Worm (Caenorhabditis elegans): ENCODE results near the gene F49E2.5.

Gene F49E2.5

DNA sequence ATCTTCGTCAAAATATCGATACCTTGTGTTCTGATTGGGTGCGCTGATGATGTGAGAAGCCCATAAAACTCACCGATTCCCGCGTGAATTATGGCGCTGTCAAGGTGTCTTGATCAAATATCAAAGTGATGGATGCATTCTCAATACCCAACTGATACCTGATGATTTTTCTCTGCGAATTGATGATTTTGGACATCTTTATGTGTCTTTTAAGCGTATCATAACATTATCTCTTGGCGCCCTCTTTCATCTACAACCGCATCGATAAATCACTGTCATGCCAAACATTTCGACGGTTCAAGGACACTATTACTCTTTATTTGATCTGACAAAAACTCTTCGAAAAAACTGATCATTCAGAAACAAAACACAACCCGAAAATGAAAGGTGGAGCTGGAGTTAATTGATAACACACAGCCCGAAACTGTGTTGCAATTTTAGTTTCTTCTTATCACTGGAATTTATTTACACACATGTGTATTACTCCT lies 3.9 kb downstream of the F49E2.5 start (continued):
- TF ChIP-seq F26F4.8 (GFP tag; conservative IDR thresholded peaks at IDR 0.05) (no peak), pqm-1 (tag; optimal IDR thresholded peaks at IDR 0.05) (peak; percentile 78), nhr-111 (GFP tag; optimal IDR thresholded peaks at IDR 0.05) (no peak), madf-5 (GFP tag; IDR thresholded peaks at IDR 0.05) (no peak), unc-130 (GFP tag; optimal IDR thresholded peaks at IDR 0.05) (no peak), jun-1 (tag; optimal IDR thresholded peaks at IDR 0.05) (no peak), F37D6.2 (tag; optimal IDR thresholded peaks at IDR 0.05) (no peak), sdz-12 (GFP tag; optimal IDR thresholded peaks at IDR 0.05) (no peak), nhr-237 (tag; optimal IDR thresholded peaks at IDR 0.05) (no peak), Y75B8A.6 (GFP tag; IDR thresholded peaks at IDR 0.05) (no peak), lin-13 (GFP tag; optimal IDR thresholded peaks at IDR 0.05) (no peak), zfp-2 (tag; optimal IDR thresholded peaks at IDR 0.05) (no peak), mdl-1 (tag; optimal IDR thresholded peaks at IDR 0.05) (peak in 1 of 2 experiments; percentile 28), snpc-1.2 (GFP tag; IDR thresholded peaks at IDR 0.05) (no peak), lin-38 (GFP tag; IDR thresholded peaks at IDR 0.05) (no peak), T20F7.1 (GFP tag; optimal IDR thresholded peaks at IDR 0.05) (no peak), Y48G9A.11 (GFP tag; IDR thresholded peaks at IDR 0.05) (no peak), mes-2 (tag; optimal IDR thresholded peaks at IDR 0.05; ENCODE audit: poor library complexity, severe bottlenecking) (no peak), nhr-11 (tag; optimal IDR thresholded peaks at IDR 0.05) (peak; percentile 28), rbr-2 (tag; optimal IDR thresholded peaks at IDR 0.05) (no peak), arid-1 (GFP tag; conservative IDR thresholded peaks at IDR 0.05) (no peak), saeg-2 (GFP tag; IDR thresholded peaks at IDR 0.05) (no peak), dve-1 (tag; optimal IDR thresholded peaks at IDR 0.05; ENCODE audit: insufficient read depth) (no peak), nhr-28 (tag; optimal IDR thresholded peaks at IDR 0.05) (peak; percentile 52), T26A8.4 (GFP tag; IDR thresholded peaks at IDR 0.05) (no peak), hif-1 (tag; optimal IDR thresholded peaks at IDR 0.05) (no peak), lin-29 (GFP tag; IDR thresholded peaks at IDR 0.05) (no peak), ZK337.2 (GFP tag; IDR thresholded peaks at IDR 0.05) (no peak), ceh-62 (tag; optimal IDR thresholded peaks at IDR 0.05) (no peak), dmd-9 (GFP tag; IDR thresholded peaks at IDR 0.05) (no peak), dmd-6 (GFP tag; IDR thresholded peaks at IDR 0.05) (peak; percentile 29; the same call in 1 of the 2 replicates), mxl-2 (GFP tag; conservative IDR thresholded peaks at IDR 0.05) (no peak), duxl-1 (tag; optimal IDR thresholded peaks at IDR 0.05; ENCODE audit: poor library complexity) (no peak)

DNA sequence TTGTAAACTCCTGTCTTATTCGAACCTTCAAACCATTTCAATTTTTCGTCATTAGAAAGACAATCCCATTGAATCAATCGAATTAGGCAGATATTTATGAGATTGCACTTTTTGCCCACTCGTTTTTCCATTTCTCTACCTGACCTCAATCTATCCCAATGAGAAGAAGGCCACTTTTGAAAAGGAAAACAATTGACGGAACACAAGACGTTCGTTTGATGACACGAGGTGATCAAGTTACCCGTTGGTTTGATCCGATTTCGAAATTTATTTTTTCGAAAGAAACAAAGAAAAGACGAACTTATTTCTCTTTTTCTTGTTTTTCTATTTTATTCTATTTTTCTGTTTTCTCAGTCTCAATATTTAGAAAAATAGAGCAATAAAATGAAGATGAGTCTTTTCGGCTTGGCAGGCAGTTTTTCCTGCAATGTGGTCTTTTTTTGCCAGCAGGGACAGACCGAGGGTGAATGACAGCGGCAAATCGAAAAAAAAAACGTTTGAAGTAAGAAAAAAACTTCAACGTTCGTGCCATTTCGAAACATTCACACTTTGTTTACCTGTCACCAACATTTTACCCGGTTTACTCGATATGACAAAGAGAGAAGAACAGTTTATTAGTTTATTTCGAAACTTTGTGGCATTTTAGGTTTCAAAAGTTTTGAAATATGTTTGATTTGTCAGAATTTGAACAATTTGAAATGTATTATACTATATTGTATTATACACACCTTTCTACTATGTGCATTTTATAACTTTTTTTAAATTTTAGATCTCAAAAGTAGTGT lies 4.8 kb downstream of the F49E2.5 start:
- TF ChIP-seq daf-16 (GFP tag; optimal IDR thresholded peaks at IDR 0.05) (peak in 1 of 2 experiments; percentile 18), daf-16 (tag; optimal IDR thresholded peaks at IDR 0.05) (no peak), pha-4 (GFP tag; IDR thresholded peaks at IDR 0.05) (no peak), pha-4 (tag; optimal IDR thresholded peaks at IDR 0.05) (peak; percentile 15), hlh-30 (tag; optimal IDR thresholded peaks at IDR 0.05; ENCODE audit: insufficient read depth) (peak; percentile 66), aha-1 (tag) (peak; percentile 80), cey-2 (tag; optimal IDR thresholded peaks at IDR 0.05; ENCODE audit: borderline replicate concordance, insufficient read depth) (no peak), unc-62 (GFP tag; optimal IDR thresholded peaks at IDR 0.05 in 1 of 2) (peak in 1 of 2 experiments; percentile 25), unc-62 (tag; optimal IDR thresholded peaks at IDR 0.05) (no peak)

All from whole organism, L4 larva.